Fruit fly (Drosophila melanogaster): Measurements from ENCODE around the gene CG6418.

CG6418 gene

DNA sequence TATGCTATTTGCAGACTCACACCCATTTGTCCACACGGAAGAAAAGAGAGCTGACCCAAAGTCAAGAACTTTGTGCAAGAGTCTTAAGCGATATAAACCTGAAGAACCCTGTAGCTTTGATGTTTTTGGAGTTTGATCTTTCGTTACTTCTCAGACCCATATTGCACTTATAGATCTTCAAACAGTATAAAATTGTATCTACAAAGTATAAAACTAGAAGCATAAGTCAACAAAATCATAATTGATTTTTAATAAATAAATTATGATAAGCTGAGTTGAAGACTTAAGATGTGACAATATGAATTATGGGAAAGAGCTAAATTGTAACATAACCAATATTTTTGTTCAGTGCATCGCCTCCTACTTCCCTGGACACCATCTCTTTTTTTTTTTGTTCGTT is 51.5 kb downstream of the CG6418 start (continued):
- peak; percentile 33; the same call in 1 of the 2 replicates for TF ChIP-seq CG9932 (GFP tag; IDR thresholded peaks at IDR 0.05)
- no peak for TF ChIP-seq CG2116 (GFP tag; optimal IDR thresholded peaks at IDR 0.05)
- no peak for TF ChIP-seq org-1 (GFP tag; optimal IDR thresholded peaks at IDR 0.05)
- no peak for TF ChIP-seq CG3407 (GFP tag; optimal IDR thresholded peaks at IDR 0.05)
- no peak for TF ChIP-seq Hsf (GFP tag; optimal IDR thresholded peaks at IDR 0.05)
- TF ChIP-seq Rx (GFP tag; IDR thresholded peaks at IDR 0.05), result no peak
- no peak for TF ChIP-seq chm (GFP tag; IDR thresholded peaks at IDR 0.05)
- no peak for TF ChIP-seq CG16815 (GFP tag; optimal IDR thresholded peaks at IDR 0.05)
- no peak for TF ChIP-seq D (optimal IDR thresholded peaks at IDR 0.05)
- no peak for TF ChIP-seq D (GFP tag; optimal IDR thresholded peaks at IDR 0.05)
- TF ChIP-seq CG12155 (GFP tag; optimal IDR thresholded peaks at IDR 0.05), result no peak
- TF ChIP-seq Ets97D (GFP tag; optimal IDR thresholded peaks at IDR 0.05), result no peak
- no peak for TF ChIP-seq insv (GFP tag; optimal IDR thresholded peaks at IDR 0.05)
- no peak for TF ChIP-seq CG10462 (GFP tag; optimal IDR thresholded peaks at IDR 0.05)
- no peak for TF ChIP-seq vvl (GFP tag; IDR thresholded peaks at IDR 0.05)
- no peak for TF ChIP-seq CG33557 (GFP tag; optimal IDR thresholded peaks at IDR 0.05)
- TF ChIP-seq CG11504 (tag; optimal IDR thresholded peaks at IDR 0.05), result peak; percentile 70
- no peak for TF ChIP-seq CG10431 (GFP tag; optimal IDR thresholded peaks at IDR 0.05)
- TF ChIP-seq CG31441 (GFP tag; IDR thresholded peaks at IDR 0.05), result peak; percentile 39; the same call in 1 of the 2 replicates
- no peak for TF ChIP-seq CG18764 (GFP tag; optimal IDR thresholded peaks at IDR 0.05)
- no peak for TF ChIP-seq Usf (GFP tag; optimal IDR thresholded peaks at IDR 0.05)
- TF ChIP-seq CG10959 (GFP tag; IDR thresholded peaks at IDR 0.05), result no peak
- TF ChIP-seq klu (GFP tag; IDR thresholded peaks at IDR 0.05), result no peak
- no peak for TF ChIP-seq amos (GFP tag; IDR thresholded peaks at IDR 0.05; ENCODE audit: partially characterized antibody)
- no peak for TF ChIP-seq CG31365 (tag; optimal IDR thresholded peaks at IDR 0.05)
- no peak for TF ChIP-seq trh (GFP tag; optimal IDR thresholded peaks at IDR 0.05)
- TF ChIP-seq CG1233 (GFP tag; optimal IDR thresholded peaks at IDR 0.05), result peak; percentile 13
- TF ChIP-seq CG13894 (tag; optimal IDR thresholded peaks at IDR 0.05), result no peak
- peak; percentile 31 for TF ChIP-seq CG9437 (GFP tag; optimal IDR thresholded peaks at IDR 0.05)
- no peak for TF ChIP-seq unpg (GFP tag; optimal IDR thresholded peaks at IDR 0.05)
- TF ChIP-seq pb (GFP tag; optimal IDR thresholded peaks at IDR 0.05), result no peak
- TF ChIP-seq Deaf1 (tag; optimal IDR thresholded peaks at IDR 0.05), result peak; percentile 16
- TF ChIP-seq ind (GFP tag; optimal IDR thresholded peaks at IDR 0.05), result peak; percentile 9
- TF ChIP-seq nom (GFP tag; optimal IDR thresholded peaks at IDR 0.05), result no peak
- no peak for TF ChIP-seq Side (GFP tag; optimal IDR thresholded peaks at IDR 0.05)
- peak; percentile 39 for TF ChIP-seq CoRest (tag; optimal IDR thresholded peaks at IDR 0.05)
- peak; percentile 21 for TF ChIP-seq CG15011 (GFP tag; optimal IDR thresholded peaks at IDR 0.05)
- TF ChIP-seq tup (GFP tag; optimal IDR thresholded peaks at IDR 0.05), result no peak
- TF ChIP-seq Sox100B (GFP tag; optimal IDR thresholded peaks at IDR 0.05), result peak; percentile 47
- peak; percentile 36; the same call in 2 of the 3 replicates for TF ChIP-seq dysf (GFP tag; IDR thresholded peaks at IDR 0.05)
- no peak for TF ChIP-seq zf30C (GFP tag; optimal IDR thresholded peaks at IDR 0.05)
- TF ChIP-seq ab (GFP tag; optimal IDR thresholded peaks at IDR 0.05), result no peak
- no peak for TF ChIP-seq ssp (GFP tag; IDR thresholded peaks at IDR 0.05)
- TF ChIP-seq abd-A (tag; optimal IDR thresholded peaks at IDR 0.05), result no peak
- TF ChIP-seq CG3065 (GFP tag; optimal IDR thresholded peaks at IDR 0.05), result no peak
- peak; percentile 8 for TF ChIP-seq sug (tag; optimal IDR thresholded peaks at IDR 0.05)
- 0 out of 3 replicates have a peak, but pooled peaks have one; percentile 13 for TF ChIP-seq tgo (GFP tag; IDR thresholded peaks at IDR 0.05)
- no peak for TF ChIP-seq pzg (GFP tag; optimal IDR thresholded peaks at IDR 0.05)
- no peak for TF ChIP-seq onecut (GFP tag; IDR thresholded peaks at IDR 0.05)
- peak; percentile 21 for TF ChIP-seq CG5180 (GFP tag; optimal IDR thresholded peaks at IDR 0.05)
- no peak for TF ChIP-seq jumu (GFP tag; optimal IDR thresholded peaks at IDR 0.05)
- peak; percentile 17 for TF ChIP-seq CG6854 (GFP tag; optimal IDR thresholded peaks at IDR 0.05)
